Worm (Caenorhabditis elegans) whole organism, L4 larva: ENCODE measurements around the gene ttr-5.

Experiments used
- D1046.2 ChIP-seq: fragments of 200-800 bp; sonication (Bioruptor generic); IDR thresholded peaks from 2 replicates; pipeline ENCODE4 v1.3.6; 2022; ENCODE audit warnings: missing genetic modification characterization, missing compliant biosample characterization
- F26F4.8 ChIP-seq: fragments of 200-800 bp; sonication (Bioruptor generic); conservative IDR thresholded peaks from 2 replicates; pipeline ENCODE4 v1.3.6; 2022; ENCODE audit warnings: missing genetic modification characterization, missing compliant biosample characterization
- F37D6.2 ChIP-seq: sonication (generic microtip); optimal IDR thresholded peaks from 2 replicates; lab custom pipeline; 2016; ENCODE audit warnings: mild to moderate bottlenecking, missing genetic modification characterization, missing compliant biosample characterization
- Y5F2A.4 ChIP-seq: fragments of 200-800 bp; sonication (Bioruptor generic); optimal IDR thresholded peaks from 2 replicates; lab custom pipeline; 2018; ENCODE audit warnings: mild to moderate bottlenecking, missing genetic modification characterization, missing compliant biosample characterization
- aha-1 ChIP-seq: fragments of 150-350 bp; peaks from one replicate; lab custom pipeline; 2014; ENCODE audit warnings: missing biosample characterization, missing genetic modification characterization
- ctbp-1 ChIP-seq: fragments of 200-800 bp; sonication (Bioruptor generic); IDR thresholded peaks from 2 replicates; pipeline ENCODE4 v1.3.6; 2022; ENCODE audit warnings: missing genetic modification reagents, missing genetic modification characterization, missing compliant biosample characterization
- daf-12 ChIP-seq: fragments of 150-350 bp; optimal IDR thresholded peaks from 2 replicates; lab custom pipeline; 2014; ENCODE audit warnings: missing biosample characterization, missing genetic modification reagents, missing genetic modification characterization
- daf-19 ChIP-seq: fragments of 200-800 bp; sonication (Bioruptor generic); conservative IDR thresholded peaks from 2 replicates; pipeline ENCODE4 v1.3.6; 2022; ENCODE audit warnings: missing genetic modification characterization, missing compliant biosample characterization
- dpl-1 ChIP-seq: fragments of 150-350 bp; optimal IDR thresholded peaks from 2 replicates; lab custom pipeline; 2014; ENCODE audit warnings: missing biosample characterization, missing genetic modification reagents, missing genetic modification characterization
- duxl-1 ChIP-seq: sonication (generic microtip); optimal IDR thresholded peaks from 2 replicates; lab custom pipeline; 2016; ENCODE audit warnings: mild to moderate bottlenecking, missing genetic modification characterization, moderate library complexity, missing compliant biosample characterization; ENCODE audit not compliant: poor library complexity
- dve-1 ChIP-seq: sonication (generic microtip); optimal IDR thresholded peaks from 2 replicates; lab custom pipeline; 2017; ENCODE audit warnings: antibody characterized with exemption, mild to moderate bottlenecking, missing genetic modification characterization, missing compliant biosample characterization; ENCODE audit not compliant: insufficient read depth
- egl-27 ChIP-seq: sonication (generic microtip); optimal IDR thresholded peaks from 3 replicates; lab custom pipeline; 2017; ENCODE audit warnings: missing biosample characterization, missing genetic modification reagents, missing genetic modification characterization
- fos-1 ChIP-seq: fragments of 150-350 bp; optimal IDR thresholded peaks from 2 replicates; lab custom pipeline; 2014; ENCODE audit warnings: missing biosample characterization, missing genetic modification characterization
- hlh-11 ChIP-seq: fragments of 200-800 bp; sonication (Bioruptor generic); optimal IDR thresholded peaks from 2 replicates; lab custom pipeline; 2018; ENCODE audit warnings: mild to moderate bottlenecking, missing genetic modification characterization, missing compliant biosample characterization
- hlh-30 ChIP-seq: sonication (generic microtip); optimal IDR thresholded peaks from 2 replicates; lab custom pipeline; 2017; ENCODE audit warnings: antibody characterized with exemption, mild to moderate bottlenecking, missing genetic modification characterization, missing compliant biosample characterization; ENCODE audit not compliant: insufficient read depth
- hmg-1.1 ChIP-seq: fragments of 200-800 bp; sonication (Bioruptor generic); IDR thresholded peaks from 2 replicates; pipeline ENCODE4 v1.3.6; 2022; ENCODE audit warnings: missing genetic modification reagents, missing genetic modification characterization, missing compliant biosample characterization
- lin-1 ChIP-seq: fragments of 200-800 bp; sonication (Bioruptor generic); IDR thresholded peaks from 2 replicates; pipeline ENCODE4 v1.3.6; 2022; ENCODE audit warnings: missing genetic modification reagents, missing genetic modification characterization, missing compliant biosample characterization
- lsy-2 ChIP-seq, 2 experiments: fragments of 150-350 bp in 1 of 2; sonication (generic microtip) in 1 of 2; optimal IDR thresholded peaks; 2 replicates each; lab custom pipeline; 2014 to 2017; ENCODE audit warnings: missing biosample characterization in 2 of 2, missing genetic modification characterization in 2 of 2
- madf-5 ChIP-seq, 2 experiments: fragments of 200-800 bp; sonication (Bioruptor generic); IDR thresholded peaks; 2 replicates each; pipeline ENCODE4 v1.3.6; 2022; ENCODE audit warnings: missing compliant biosample characterization in 2 of 2, missing genetic modification characterization in 2 of 2
- madf-9 ChIP-seq: fragments of 200-800 bp; sonication (Bioruptor generic); conservative IDR thresholded peaks from 2 replicates; pipeline ENCODE4 v1.3.6; 2022; ENCODE audit warnings: missing genetic modification reagents, missing genetic modification characterization, missing compliant biosample characterization
- mep-1 ChIP-seq: fragments of 150-350 bp; sonication (generic microtip); optimal IDR thresholded peaks from 3 replicates; lab custom pipeline; 2014; ENCODE audit warnings: missing biosample characterization, missing genetic modification characterization
- mes-2 ChIP-seq: sonication (generic microtip); optimal IDR thresholded peaks from 2 replicates; lab custom pipeline; 2016; ENCODE audit warnings: missing genotype, mild to moderate bottlenecking, missing genetic modification characterization, missing compliant biosample characterization; ENCODE audit not compliant: poor library complexity, severe bottlenecking
- nhr-10 ChIP-seq: fragments of 150-350 bp; optimal IDR thresholded peaks from 2 replicates; lab custom pipeline; 2014; ENCODE audit warnings: missing biosample characterization, missing genetic modification characterization
- nhr-11 ChIP-seq: fragments of 150-350 bp; optimal IDR thresholded peaks from 2 replicates; lab custom pipeline; 2014; ENCODE audit warnings: missing biosample characterization, missing genetic modification characterization
- nhr-28 ChIP-seq: fragments of 150-350 bp; optimal IDR thresholded peaks from 2 replicates; lab custom pipeline; 2014; ENCODE audit warnings: missing biosample characterization, missing genetic modification characterization
- nhr-42 ChIP-seq: fragments of 200-800 bp; sonication (Bioruptor generic); IDR thresholded peaks from 2 replicates; pipeline ENCODE4 v1.3.6; 2022; ENCODE audit warnings: missing genetic modification characterization, missing compliant biosample characterization
- nhr-6 ChIP-seq: fragments of 150-350 bp; optimal IDR thresholded peaks from 2 replicates; lab custom pipeline; 2014; ENCODE audit warnings: missing biosample characterization, missing genetic modification characterization
- php-3 ChIP-seq: fragments of 200-800 bp; sonication (Bioruptor generic); IDR thresholded peaks from 2 replicates; pipeline ENCODE4 v1.3.6; 2022; ENCODE audit warnings: missing genetic modification reagents, missing genetic modification characterization, missing compliant biosample characterization
- rbr-2 ChIP-seq: sonication (generic microtip); optimal IDR thresholded peaks from 2 replicates; lab custom pipeline; 2016; ENCODE audit warnings: missing genotype, missing genetic modification characterization, missing compliant biosample characterization
- sdz-12 ChIP-seq: fragments of 200-800 bp; sonication (Bioruptor generic); optimal IDR thresholded peaks from 2 replicates; lab custom pipeline; 2018; ENCODE audit warnings: mild to moderate bottlenecking, missing genetic modification characterization, missing compliant biosample characterization
- skn-1 ChIP-seq: fragments of 150-350 bp; optimal IDR thresholded peaks from 2 replicates; lab custom pipeline; 2014; ENCODE audit warnings: missing biosample characterization, missing genetic modification characterization
- snpc-1.2 ChIP-seq: fragments of 200-800 bp; sonication (Bioruptor generic); IDR thresholded peaks from 2 replicates; pipeline ENCODE4 v1.3.6; 2022; ENCODE audit warnings: missing genetic modification reagents, missing genetic modification characterization, missing compliant biosample characterization
- snpc-4 ChIP-seq: fragments of 150-350 bp; optimal IDR thresholded peaks from 2 replicates; lab custom pipeline; 2014; ENCODE audit warnings: missing biosample characterization, missing genetic modification characterization
- unc-62 ChIP-seq, 3 experiments: fragments of 150-350 bp in 1 of 3; sonication (generic microtip); optimal IDR thresholded peaks in 2 of 3; peaks in 1 of 3; 1 replicate in 1 of 3; 2 replicates in 2 of 3; lab custom pipeline; 2014 to 2017; ENCODE audit warnings: missing biosample characterization in 3 of 3, missing genetic modification characterization in 3 of 3, missing genetic modification reagents in 3 of 3, missing genotype in 1 of 3
- zfp-3 ChIP-seq: fragments of 200-800 bp; sonication (Bioruptor generic); conservative IDR thresholded peaks from 2 replicates; pipeline ENCODE4 v1.3.6; 2022; ENCODE audit warnings: missing genetic modification reagents, missing genetic modification characterization, missing compliant biosample characterization

The ttr-5 gene

DNA sequence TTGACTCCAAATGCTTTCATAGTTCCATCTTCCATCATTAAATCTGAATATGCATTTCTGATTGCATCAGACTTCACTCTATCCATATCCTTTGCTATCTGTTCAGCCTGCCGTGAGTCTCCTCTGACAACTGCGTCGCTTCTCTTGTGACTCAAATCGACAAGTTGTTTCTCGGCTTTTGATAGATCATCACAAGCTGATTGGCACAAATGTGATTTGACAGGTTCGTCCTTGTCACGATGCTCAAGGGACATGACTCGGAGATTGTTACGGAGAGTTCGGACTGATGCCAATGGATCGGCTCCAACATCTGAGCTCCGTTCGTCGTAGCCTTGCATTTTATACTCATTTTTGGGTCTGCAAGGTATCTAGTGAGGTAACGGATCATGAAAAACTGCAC lies 1.4 kb upstream of the ttr-5 start:
- TF ChIP-seq nhr-11 (tag; lab: Kevin White, UChicago) (peak; percentile 51), Y5F2A.4 (no peak), unc-62 (GFP tag; optimal IDR thresholded peaks at IDR 0.05 in 1 of 2; lab: Kevin White, UChicago) (peak in 1 of 2 experiments; percentile 3), unc-62 (tag; optimal IDR thresholded peaks at IDR 0.05; lab: Kevin White, UChicago) (no peak), hlh-11 (peak; percentile 16), nhr-28 (tag; lab: Kevin White, UChicago) (no peak), hlh-30 (tag; lab: Kevin White, UChicago) (peak; percentile 28), mep-1 (tag; lab: Kevin White, UChicago) (no peak), madf-5 (GFP tag; IDR thresholded peaks at IDR 0.05; lab: Robert Waterston, UW) (no peak)

DNA sequence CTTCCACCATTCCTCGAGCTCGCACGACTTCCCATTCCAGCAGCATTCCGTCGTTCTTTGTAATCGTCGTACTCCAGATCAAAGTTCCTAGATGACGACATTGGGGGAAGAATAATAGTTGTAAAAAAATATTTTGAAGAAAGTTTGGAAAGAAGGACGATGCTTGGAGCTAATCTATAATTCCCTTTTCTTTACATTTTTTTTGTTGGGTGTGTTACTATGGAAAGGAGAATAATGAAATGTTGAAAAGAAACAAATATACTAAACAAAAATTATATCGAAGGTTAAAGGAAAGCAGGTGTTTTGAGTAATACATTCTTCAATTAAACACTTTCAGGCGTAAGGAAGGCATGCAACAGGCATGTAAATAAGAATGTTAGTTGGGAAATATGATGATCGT lies 850 bp upstream of the ttr-5 start, which contains the start of gene C40H1.3:
Gene C40H1.3 (minus strand): TSS at position 101 of the 400 bp plus-strand sequence.
- TF ChIP-seq ctbp-1 (no peak), hmg-1.1 (GFP tag; lab: Robert Waterston, UW) (no peak), nhr-10 (tag; lab: Kevin White, UChicago) (no peak), rbr-2 (tag; lab: Kevin White, UChicago) (no peak), php-3 (GFP tag; lab: Robert Waterston, UW) (no peak), F37D6.2 (tag; lab: Kevin White, UChicago) (no peak), sdz-12 (GFP tag; lab: Kevin White, UChicago) (no peak), fos-1 (no peak), lsy-2 (tag; optimal IDR thresholded peaks at IDR 0.05; lab: Kevin White, UChicago) (no peak), daf-12 (tag; lab: Kevin White, UChicago) (no peak), daf-19 (GFP tag; lab: Robert Waterston, UW) (no peak)

DNA sequence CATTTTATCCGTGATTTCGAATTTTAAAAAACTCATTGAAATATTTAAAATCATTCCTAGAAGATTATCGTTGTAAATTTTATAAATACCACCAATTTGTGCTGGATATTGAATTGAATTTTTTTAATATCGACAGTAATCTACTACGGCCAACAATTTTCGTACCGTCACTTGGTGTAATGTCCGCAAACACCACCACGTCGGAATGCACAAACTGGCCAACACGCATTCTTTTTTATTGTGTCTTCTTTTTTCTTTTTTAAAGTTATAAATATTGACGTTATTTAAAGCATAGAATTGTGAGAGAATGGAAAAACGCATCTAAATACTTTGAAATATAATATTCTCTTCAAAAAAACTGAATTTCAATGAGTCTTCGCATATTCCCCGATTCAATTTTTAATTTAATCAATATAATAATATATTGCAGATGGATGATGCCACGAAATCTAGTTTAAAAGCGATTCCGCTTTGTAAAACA lies 1.0 kb downstream of the ttr-5 start, which contains the start of gene ufc-1:
Gene ufc-1 (plus strand): TSS at position 431 of the 481 bp plus-strand sequence.
- TF ChIP-seq nhr-42 (GFP tag; lab: Robert Waterston, UW) (no peak), zfp-3 (GFP tag; lab: Robert Waterston, UW) (no peak), mes-2 (tag; lab: Kevin White, UChicago) (peak; percentile 61), dve-1 (tag; lab: Kevin White, UChicago) (peak; percentile 14), lsy-2 (tag; optimal IDR thresholded peaks at IDR 0.05; lab: Kevin White, UChicago) (peak in 1 of 2 experiments; percentile 68), aha-1 (tag; lab: Kevin White, UChicago) (peak; percentile 43), dpl-1 (GFP tag; lab: Kevin White, UChicago) (peak; percentile 4)

DNA sequence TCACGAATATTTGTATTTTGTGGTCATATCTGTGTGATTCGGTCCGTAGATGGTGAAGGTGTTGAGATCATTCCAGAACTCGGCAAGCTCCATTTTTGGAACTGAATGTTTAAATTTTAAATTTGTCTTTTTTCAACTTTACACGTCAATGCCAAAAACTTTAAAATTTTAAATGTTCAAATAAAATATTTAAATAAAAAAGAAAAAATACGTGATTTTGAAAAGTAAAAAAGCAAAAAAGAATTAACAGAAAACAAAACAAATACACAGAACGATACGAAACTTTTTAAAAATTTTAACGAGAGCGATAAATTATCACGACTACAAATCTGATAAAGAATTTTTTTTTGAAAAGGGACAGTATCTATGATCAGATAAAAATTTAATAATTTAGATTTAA lies 4.1 kb downstream of the ttr-5 start, which contains the start of gene elo-4:
Gene elo-4 (minus strand): TSS at position 101 of the 400 bp plus-strand sequence.
- TF ChIP-seq aha-1 (tag; lab: Kevin White, UChicago) (no peak), nhr-28 (tag; lab: Kevin White, UChicago) (no peak), daf-12 (tag; lab: Kevin White, UChicago) (no peak), snpc-1.2 (GFP tag; lab: Robert Waterston, UW) (no peak), madf-5 (GFP tag; IDR thresholded peaks at IDR 0.05; lab: Robert Waterston, UW) (no peak), hlh-11 (no peak), snpc-4 (no peak), lin-1 (GFP tag; lab: Robert Waterston, UW) (no peak), duxl-1 (no peak), nhr-6 (tag; lab: Kevin White, UChicago) (no peak), F26F4.8 (GFP tag; lab: Robert Waterston, UW) (no peak), madf-9 (GFP tag; lab: Robert Waterston, UW) (no peak), D1046.2 (GFP tag; lab: Robert Waterston, UW) (no peak), egl-27 (no peak), skn-1 (tag; lab: Kevin White, UChicago) (no peak), lsy-2 (tag; optimal IDR thresholded peaks at IDR 0.05; lab: Kevin White, UChicago) (no peak)
